Fruit fly (Drosophila melanogaster) S2 (cell line): ENCODE data around the gene CecC.

Experiments used
- CG8478 ChIP-seq: fragments of >200 bp; optimal IDR thresholded peaks from 2 replicates; lab custom pipeline; 2018
- CTCF ChIP-seq, 2 experiments: fragments of >200 bp; optimal IDR thresholded peaks; 2 replicates each; lab custom pipeline; 2018

DNA sequence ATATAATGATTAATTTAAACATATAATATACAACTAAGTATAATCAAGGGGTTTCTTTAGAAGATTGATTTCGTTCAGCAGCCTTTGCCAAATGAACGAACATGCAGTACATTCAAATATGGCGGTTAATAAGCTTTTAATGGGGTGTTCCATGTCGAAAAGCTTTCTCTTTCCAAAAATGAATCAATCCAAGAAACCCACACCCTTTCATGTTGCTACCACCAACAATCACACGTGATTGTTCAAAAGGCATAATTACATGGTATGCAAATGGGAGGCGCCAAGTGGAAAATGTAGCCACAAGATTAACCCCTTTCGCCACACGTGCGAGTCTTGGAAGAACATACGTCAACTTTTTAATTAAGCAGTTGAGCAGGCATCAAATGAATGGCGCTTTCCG is 10.3 kb upstream of the CecC start:
- TF ChIP-seq CTCF (optimal IDR thresholded peaks at IDR 0.05; lab: Kevin White, UChicago) (no peak), CG8478 (lab: Kevin White, UChicago) (no peak)
